Fruit fly (Drosophila melanogaster) whole organism, embryonic: ENCODE measurements around the gene Pat1.
A peak's percentile ranks its signal among the peaks of the same experiment; 100 is the strongest.

Source experiments
- ATbp ChIP-seq: fragments of 200-800 bp; sonication (Bioruptor generic); optimal IDR thresholded peaks from 2 replicates; lab custom pipeline; 2017; ENCODE audit warnings: missing biosample characterization, mild to moderate bottlenecking, missing genetic modification characterization, missing genetic modification reagents
- Aef1 ChIP-seq: fragments of 200-800 bp; sonication (Bioruptor generic); IDR thresholded peaks from 3 replicates; pipeline ENCODE4 v1.3.6; 2022; ENCODE audit warnings: missing biosample characterization, missing genetic modification characterization
- Bgb ChIP-seq: fragments of 200-800 bp; sonication (Bioruptor generic); IDR thresholded peaks from 2 replicates; pipeline ENCODE4 v1.3.6; 2022; ENCODE audit warnings: missing biosample characterization, missing genetic modification characterization; ENCODE audit not compliant: partially characterized antibody
- BtbVII ChIP-seq: fragments of 200-800 bp; sonication (Bioruptor generic); optimal IDR thresholded peaks from 3 replicates; lab custom pipeline; 2017; ENCODE audit warnings: missing biosample characterization, mild to moderate bottlenecking, missing genetic modification characterization
- Bteb2 ChIP-seq: fragments of 200-800 bp; sonication (Bioruptor generic); optimal IDR thresholded peaks from 2 replicates; lab custom pipeline; 2016; ENCODE audit warnings: missing biosample characterization, missing genetic modification characterization
- CG10959 ChIP-seq: fragments of 200-800 bp; sonication (Bioruptor generic); IDR thresholded peaks from 2 replicates; pipeline ENCODE4 v1.3.6; 2022; ENCODE audit warnings: missing biosample characterization, missing genetic modification characterization
- CG11723 ChIP-seq: fragments of 200-800 bp; sonication (Bioruptor generic); optimal IDR thresholded peaks from 2 replicates; lab custom pipeline; 2017; ENCODE audit warnings: missing biosample characterization, mild to moderate bottlenecking, missing genetic modification characterization
- CG12071 ChIP-seq: fragments of 200-800 bp; sonication (Bioruptor generic); optimal IDR thresholded peaks from 3 replicates; lab custom pipeline; 2018; ENCODE audit warnings: missing biosample characterization, mild to moderate bottlenecking, missing genetic modification characterization
- CG14710 ChIP-seq: fragments of 200-800 bp; sonication (Bioruptor generic); optimal IDR thresholded peaks from 3 replicates; lab custom pipeline; 2019; ENCODE audit warnings: missing biosample characterization, mild to moderate bottlenecking, missing genetic modification characterization, moderate library complexity
- CG15479 ChIP-seq: fragments of 200-800 bp; sonication (Bioruptor generic); optimal IDR thresholded peaks from 3 replicates; lab custom pipeline; 2019; ENCODE audit warnings: missing biosample characterization, mild to moderate bottlenecking, missing genetic modification characterization, moderate library complexity
- CG17568 ChIP-seq: fragments of 200-800 bp; sonication (Bioruptor generic); optimal IDR thresholded peaks from 2 replicates; lab custom pipeline; 2018; ENCODE audit warnings: missing biosample characterization, mild to moderate bottlenecking, missing genetic modification characterization, moderate library complexity
- CG1832 ChIP-seq: fragments of 200-800 bp; sonication (Bioruptor generic); optimal IDR thresholded peaks from 2 replicates; lab custom pipeline; 2017; ENCODE audit warnings: missing biosample characterization, mild to moderate bottlenecking, missing genetic modification characterization, inconsistent platforms
- CG33557 ChIP-seq: fragments of 200-800 bp; sonication (Bioruptor generic); optimal IDR thresholded peaks from 2 replicates; lab custom pipeline; 2019; ENCODE audit warnings: missing biosample characterization, mild to moderate bottlenecking, missing genetic modification characterization, moderate library complexity
- CG4617 ChIP-seq: fragments of 200-800 bp; sonication (Bioruptor generic); optimal IDR thresholded peaks from 3 replicates; lab custom pipeline; 2016; ENCODE audit warnings: missing biosample characterization, missing genetic modification characterization, borderline replicate concordance
- CG4854 ChIP-seq: fragments of 200-800 bp; sonication (Bioruptor generic); optimal IDR thresholded peaks from 2 replicates; lab custom pipeline; 2016; ENCODE audit warnings: missing biosample characterization, missing genetic modification characterization, inconsistent platforms
- CHES-1-like ChIP-seq: fragments of 200-800 bp; sonication (Bioruptor generic); optimal IDR thresholded peaks from 2 replicates; lab custom pipeline; 2016; ENCODE audit warnings: missing biosample characterization, missing genetic modification characterization
- Camta ChIP-seq: fragments of 200-800 bp; sonication (Bioruptor generic); optimal IDR thresholded peaks from 2 replicates; lab custom pipeline; 2016; ENCODE audit warnings: missing biosample characterization, missing genetic modification characterization
- Dfd ChIP-seq, 2 experiments: fragments of >200 bp; optimal IDR thresholded peaks; 2 replicates each; lab custom pipeline; 2017; ENCODE audit warnings: missing biosample characterization in 2 of 2, missing genetic modification characterization in 2 of 2
- E2f1 ChIP-seq: fragments of 200-800 bp; sonication (Bioruptor generic); IDR thresholded peaks from 2 replicates; pipeline ENCODE4 v1.3.6; 2022; ENCODE audit warnings: missing biosample characterization, missing genetic modification characterization
- E2f2 ChIP-seq: fragments of 200-800 bp; sonication (Bioruptor generic); IDR thresholded peaks from 2 replicates; pipeline ENCODE4 v1.3.6; 2022; ENCODE audit warnings: missing biosample characterization, missing genetic modification characterization
- Fer3 ChIP-seq: fragments of 200-800 bp; sonication (Bioruptor generic); optimal IDR thresholded peaks from 2 replicates; lab custom pipeline; 2018; ENCODE audit warnings: missing biosample characterization, mild to moderate bottlenecking, missing genetic modification characterization, moderate library complexity
- HLHmδ ChIP-seq: fragments of 200-800 bp; sonication (Bioruptor generic); optimal IDR thresholded peaks from 2 replicates; lab custom pipeline; 2018; ENCODE audit warnings: missing biosample characterization, mild to moderate bottlenecking, missing genetic modification characterization, moderate library complexity
- Kr ChIP-seq: fragments of 200-800 bp; sonication (Bioruptor generic); optimal IDR thresholded peaks from 2 replicates; lab custom pipeline; 2017; ENCODE audit warnings: missing biosample characterization, mild to moderate bottlenecking, missing genetic modification characterization
- Lpt ChIP-seq: fragments of >200 bp; optimal IDR thresholded peaks from 2 replicates; lab custom pipeline; 2018; ENCODE audit warnings: missing biosample characterization, missing genetic modification characterization
- NC2β ChIP-seq: fragments of 200-800 bp; sonication (Bioruptor generic); optimal IDR thresholded peaks from 2 replicates; lab custom pipeline; 2016; ENCODE audit warnings: missing biosample characterization, missing genetic modification characterization
- Nf-YA ChIP-seq: fragments of 200-800 bp; sonication (Bioruptor generic); IDR thresholded peaks from 2 replicates; pipeline ENCODE4 v1.3.6; 2022; ENCODE audit warnings: missing biosample characterization, missing genetic modification characterization
- Usf ChIP-seq: fragments of 200-800 bp; sonication (Bioruptor generic); optimal IDR thresholded peaks from 2 replicates; lab custom pipeline; 2017; ENCODE audit warnings: missing genotype, missing biosample characterization, missing genetic modification characterization
- ab ChIP-seq: fragments of 200-800 bp; sonication (Bioruptor generic); optimal IDR thresholded peaks from 2 replicates; lab custom pipeline; 2016; ENCODE audit warnings: missing biosample characterization, missing genetic modification characterization
- bowl ChIP-seq: fragments of 200-800 bp; sonication (Bioruptor generic); IDR thresholded peaks from 2 replicates; pipeline ENCODE4 v1.3.6; 2022; ENCODE audit warnings: missing biosample characterization, missing genetic modification characterization
- br ChIP-seq: fragments of >200 bp; optimal IDR thresholded peaks from 2 replicates; lab custom pipeline; 2017
- her ChIP-seq: fragments of 200-800 bp; sonication (Bioruptor generic); optimal IDR thresholded peaks from 2 replicates; lab custom pipeline; 2016; ENCODE audit warnings: missing biosample characterization, missing genetic modification characterization
- jigr1 ChIP-seq: fragments of 200-800 bp; sonication (Bioruptor generic); IDR thresholded peaks from 3 replicates; pipeline ENCODE4 v1.3.6; 2022; ENCODE audit warnings: missing biosample characterization, missing genetic modification characterization
- jing ChIP-seq: fragments of 200-800 bp; sonication (Bioruptor generic); optimal IDR thresholded peaks from 2 replicates; lab custom pipeline; 2018; ENCODE audit warnings: missing biosample characterization, mild to moderate bottlenecking, missing genetic modification characterization
- kah ChIP-seq: fragments of 200-800 bp; sonication (Bioruptor generic); optimal IDR thresholded peaks from 2 replicates; lab custom pipeline; 2018; ENCODE audit warnings: missing biosample characterization, mild to moderate bottlenecking, missing genetic modification characterization
- mam ChIP-seq: fragments of 200-800 bp; sonication (Bioruptor generic); optimal IDR thresholded peaks from 3 replicates; lab custom pipeline; 2016; ENCODE audit warnings: missing biosample characterization, missing genetic modification characterization
- nerfin-2 ChIP-seq: fragments of 200-800 bp; sonication (Bioruptor generic); IDR thresholded peaks from 2 replicates; pipeline ENCODE4 v1.3.6; 2022; ENCODE audit warnings: missing biosample characterization, missing genetic modification characterization; ENCODE audit not compliant: partially characterized antibody
- nmo ChIP-seq: fragments of 200-800 bp; sonication (Bioruptor generic); optimal IDR thresholded peaks from 2 replicates; lab custom pipeline; 2018; ENCODE audit warnings: missing biosample characterization, mild to moderate bottlenecking, missing genetic modification characterization, moderate library complexity
- nom ChIP-seq: fragments of 200-800 bp; sonication (Bioruptor generic); optimal IDR thresholded peaks from 2 replicates; lab custom pipeline; 2017; ENCODE audit warnings: missing biosample characterization, missing genetic modification characterization, mild to moderate bottlenecking, moderate library complexity, missing genetic modification reagents
- oc ChIP-seq: fragments of 200-800 bp; sonication (Bioruptor generic); optimal IDR thresholded peaks from 2 replicates; lab custom pipeline; 2018; ENCODE audit warnings: missing biosample characterization, mild to moderate bottlenecking, missing genetic modification characterization, moderate library complexity
- otp ChIP-seq: fragments of 200-800 bp; sonication (Bioruptor generic); IDR thresholded peaks from 3 replicates; pipeline ENCODE4, ENCODE4 v1.3.6; 2022; ENCODE audit warnings: missing biosample characterization, missing genetic modification characterization
- p53 ChIP-seq: fragments of 200-800 bp; sonication (Bioruptor generic); optimal IDR thresholded peaks from 2 replicates; lab custom pipeline; 2016; ENCODE audit warnings: missing biosample characterization, missing genetic modification characterization
- pb ChIP-seq: fragments of 200-800 bp; sonication (Bioruptor generic); optimal IDR thresholded peaks from 3 replicates; lab custom pipeline; 2016; ENCODE audit warnings: missing biosample characterization, missing genetic modification characterization
- pum ChIP-seq: fragments of 200-800 bp; sonication (Bioruptor generic); optimal IDR thresholded peaks from 2 replicates; lab custom pipeline; 2016; ENCODE audit warnings: missing biosample characterization, missing genetic modification characterization
- ro ChIP-seq: fragments of 200-800 bp; sonication (Bioruptor generic); IDR thresholded peaks from 2 replicates; pipeline ENCODE4 v1.3.6; 2022; ENCODE audit warnings: missing biosample characterization, missing genetic modification characterization
- scrt ChIP-seq: fragments of 200-800 bp; sonication (Bioruptor generic); optimal IDR thresholded peaks from 2 replicates; lab custom pipeline; 2018; ENCODE audit warnings: missing biosample characterization, mild to moderate bottlenecking, missing genetic modification characterization, moderate library complexity
- shn ChIP-seq: fragments of 200-800 bp; sonication (Bioruptor generic); optimal IDR thresholded peaks from 3 replicates; lab custom pipeline; 2016; ENCODE audit warnings: missing biosample characterization, missing genetic modification characterization
- tio ChIP-seq: fragments of 200-800 bp; sonication (Bioruptor generic); optimal IDR thresholded peaks from 2 replicates; lab custom pipeline; 2017; ENCODE audit warnings: missing biosample characterization, missing genetic modification characterization, inconsistent platforms
- trem ChIP-seq: fragments of 200-800 bp; optimal IDR thresholded peaks from 3 replicates; lab custom pipeline; 2019; ENCODE audit warnings: missing biosample characterization, mild to moderate bottlenecking, missing genetic modification characterization, moderate library complexity
- vvl ChIP-seq: fragments of 200-800 bp; sonication (Bioruptor generic); IDR thresholded peaks from 2 replicates; pipeline ENCODE4 v1.3.6; 2022; ENCODE audit warnings: missing biosample characterization, missing genetic modification characterization
- zfh2 ChIP-seq: fragments of 200-800 bp; sonication (Bioruptor generic); optimal IDR thresholded peaks from 2 replicates; lab custom pipeline; 2016; ENCODE audit warnings: missing biosample characterization, missing genetic modification characterization

Gene Pat1

dm6 chrX:6549428-6550117 lies 41.0 kb upstream of the Pat1 start (continued):
- TF ChIP-seq otp (GFP tag; lab: Robert Waterston, UW) (peak; percentile 96), E2f1 (peak; percentile 94), E2f2 (GFP tag; lab: Robert Waterston, UW) (peak; percentile 78), pb (GFP tag; lab: Kevin White, UChicago) (peak; percentile 93), tio (GFP tag; lab: Kevin White, UChicago) (peak; percentile 88), CG4854 (GFP tag; lab: Kevin White, UChicago) (no peak), shn (peak; percentile 89), CG10959 (peak; percentile 95), CG1832 (GFP tag; lab: Kevin White, UChicago) (peak; percentile 82), Dfd (GFP tag; optimal IDR thresholded peaks at IDR 0.05; lab: Kevin White, UChicago) (no peak), Kr (no peak), mam (GFP tag; lab: Kevin White, UChicago) (peak; percentile 96), Usf (GFP tag; lab: Kevin White, UChicago) (peak; percentile 90), scrt (GFP tag; lab: Kevin White, UChicago) (peak; percentile 93), CG15479 (GFP tag; lab: Kevin White, UChicago) (peak; percentile 54), jing (GFP tag; lab: Kevin White, UChicago) (peak; percentile 82), Bgb (GFP tag; lab: Robert Waterston, UW) (no peak), nom (GFP tag; lab: Kevin White, UChicago) (peak; percentile 89), Camta (GFP tag; lab: Kevin White, UChicago) (peak; percentile 92), CG17568 (GFP tag; lab: Kevin White, UChicago) (peak; percentile 84), jigr1 (peak; percentile 81; the same call in 2 of the 3 replicates), CG11723 (GFP tag; lab: Kevin White, UChicago) (peak; percentile 85), bowl (GFP tag; lab: Robert Waterston, UW) (peak; percentile 80), p53 (GFP tag; lab: Kevin White, UChicago) (peak; percentile 87), CG14710 (tag; lab: Kevin White, UChicago) (peak; percentile 91), ro (GFP tag; lab: Robert Waterston, UW) (peak; percentile 85), pum (GFP tag; lab: Kevin White, UChicago) (peak; percentile 93), CG4617 (GFP tag; lab: Kevin White, UChicago) (peak; percentile 73), vvl (GFP tag; lab: Robert Waterston, UW) (peak; percentile 98), nerfin-2 (GFP tag; lab: Robert Waterston, UW) (no peak), Nf-YA (peak; percentile 92), kah (GFP tag; lab: Kevin White, UChicago) (peak; percentile 87), nmo (GFP tag; lab: Kevin White, UChicago) (peak; percentile 93), ATbp (peak; percentile 93), ab (GFP tag; lab: Kevin White, UChicago) (peak; percentile 85), br (lab: Kevin White, UChicago) (no peak), HLHmδ (no peak), her (peak; percentile 97), NC2β (GFP tag; lab: Kevin White, UChicago) (peak; percentile 94), CG33557 (GFP tag; lab: Kevin White, UChicago) (peak; percentile 83), Aef1 (peak; percentile 96), Lpt (no peak), trem (tag; lab: Kevin White, UChicago) (peak; percentile 91), zfh2 (GFP tag; lab: Kevin White, UChicago) (peak; percentile 95), Fer3 (tag; lab: Kevin White, UChicago) (peak; percentile 97), CG12071 (GFP tag; lab: Kevin White, UChicago) (peak; percentile 96), Bteb2 (peak; percentile 89), BtbVII (GFP tag; lab: Kevin White, UChicago) (peak; percentile 94), oc (tag; lab: Kevin White, UChicago) (peak; percentile 90), CHES-1-like (GFP tag; lab: Kevin White, UChicago) (peak; percentile 96)
